Worm (Caenorhabditis elegans) whole organism, L4 larva: ENCODE data around the gene K05F6.10.

ENCODE experiments used
- D1046.2 ChIP-seq: fragments of 200-800 bp; sonication (Bioruptor generic); IDR thresholded peaks from 2 replicates; pipeline ENCODE4 v1.3.6; 2022; ENCODE audit warnings: missing genetic modification characterization, missing compliant biosample characterization
- F10B5.3 ChIP-seq: sonication (generic microtip); optimal IDR thresholded peaks from 2 replicates; lab custom pipeline; 2016; ENCODE audit warnings: mild to moderate bottlenecking, missing genetic modification characterization, missing compliant biosample characterization
- F37D6.2 ChIP-seq: sonication (generic microtip); optimal IDR thresholded peaks from 2 replicates; lab custom pipeline; 2016; ENCODE audit warnings: mild to moderate bottlenecking, missing genetic modification characterization, missing compliant biosample characterization
- F49E8.2 ChIP-seq: sonication (generic microtip); optimal IDR thresholded peaks from 2 replicates; lab custom pipeline; 2016; ENCODE audit warnings: missing compliant biosample characterization, mild to moderate bottlenecking, missing genetic modification characterization, borderline replicate concordance
- T26A8.4 ChIP-seq: fragments of 200-800 bp; sonication (Bioruptor generic); IDR thresholded peaks from 2 replicates; pipeline ENCODE4 v1.3.6; 2022; ENCODE audit warnings: missing genetic modification characterization, missing compliant biosample characterization
- attf-4 ChIP-seq: sonication (generic microtip); optimal IDR thresholded peaks from 3 replicates; lab custom pipeline; 2017; ENCODE audit warnings: missing biosample characterization, missing genetic modification characterization
- ceh-20 ChIP-seq: fragments of 200-800 bp; sonication (Bioruptor generic); IDR thresholded peaks from 2 replicates; pipeline ENCODE4 v1.3.6; 2022; ENCODE audit warnings: missing genetic modification reagents, missing genetic modification characterization, missing compliant biosample characterization
- ceh-32 ChIP-seq: sonication (generic microtip); optimal IDR thresholded peaks from 2 replicates; lab custom pipeline; 2016; ENCODE audit warnings: mild to moderate bottlenecking, missing genetic modification characterization, missing compliant biosample characterization; ENCODE audit not compliant: poor library complexity
- daf-12 ChIP-seq: fragments of 150-350 bp; optimal IDR thresholded peaks from 2 replicates; lab custom pipeline; 2014; ENCODE audit warnings: missing biosample characterization, missing genetic modification reagents, missing genetic modification characterization
- daf-16 ChIP-seq, 3 experiments: sonication (generic microtip); optimal IDR thresholded peaks; 2 replicates each; lab custom pipeline; 2016 to 2017; ENCODE audit warnings: missing genetic modification characterization in 3 of 3, missing genetic modification reagents in 3 of 3, mild to moderate bottlenecking in 2 of 3, missing compliant biosample characterization in 2 of 3, missing biosample characterization in 1 of 3, moderate library complexity in 1 of 3
- dmd-8 ChIP-seq: fragments of 200-800 bp; sonication (Bioruptor generic); IDR thresholded peaks from 2 replicates; pipeline ENCODE4 v1.3.6; 2022; ENCODE audit warnings: missing genetic modification characterization, missing compliant biosample characterization
- dpl-1 ChIP-seq: fragments of 150-350 bp; optimal IDR thresholded peaks from 2 replicates; lab custom pipeline; 2014; ENCODE audit warnings: missing biosample characterization, missing genetic modification reagents, missing genetic modification characterization
- duxl-1 ChIP-seq: sonication (generic microtip); optimal IDR thresholded peaks from 2 replicates; lab custom pipeline; 2016; ENCODE audit warnings: mild to moderate bottlenecking, missing genetic modification characterization, moderate library complexity, missing compliant biosample characterization; ENCODE audit not compliant: poor library complexity
- egl-43 ChIP-seq: fragments of 200-800 bp; sonication (Bioruptor generic); IDR thresholded peaks from 2 replicates; pipeline ENCODE4 v1.3.6; 2022; ENCODE audit warnings: missing genetic modification reagents, missing genetic modification characterization, missing compliant biosample characterization
- fos-1 ChIP-seq: fragments of 150-350 bp; optimal IDR thresholded peaks from 2 replicates; lab custom pipeline; 2014; ENCODE audit warnings: missing biosample characterization, missing genetic modification characterization
- hlh-11 ChIP-seq: fragments of 200-800 bp; sonication (Bioruptor generic); optimal IDR thresholded peaks from 2 replicates; lab custom pipeline; 2018; ENCODE audit warnings: mild to moderate bottlenecking, missing genetic modification characterization, missing compliant biosample characterization
- jun-1 ChIP-seq: fragments of 150-350 bp; optimal IDR thresholded peaks from 2 replicates; lab custom pipeline; 2014; ENCODE audit warnings: missing biosample characterization, missing genetic modification reagents, missing genetic modification characterization
- lim-7 ChIP-seq: fragments of 200-800 bp; sonication (Bioruptor generic); IDR thresholded peaks from 2 replicates; pipeline ENCODE4 v1.3.6; 2022; ENCODE audit warnings: missing genetic modification characterization, missing compliant biosample characterization
- mdl-1 ChIP-seq, 2 experiments: fragments of 150-350 bp in 1 of 2; sonication (generic microtip) in 1 of 2; optimal IDR thresholded peaks; 2 replicates each; lab custom pipeline; 2014 to 2017; ENCODE audit warnings: missing biosample characterization in 2 of 2, missing genetic modification characterization in 2 of 2
- mep-1 ChIP-seq: fragments of 150-350 bp; sonication (generic microtip); optimal IDR thresholded peaks from 3 replicates; lab custom pipeline; 2014; ENCODE audit warnings: missing biosample characterization, missing genetic modification characterization
- mxl-3 ChIP-seq: fragments of 200-800 bp; sonication (Bioruptor generic); optimal IDR thresholded peaks from 2 replicates; lab custom pipeline; 2018; ENCODE audit warnings: mild to moderate bottlenecking, missing genetic modification characterization, missing compliant biosample characterization
- nhr-11 ChIP-seq: fragments of 150-350 bp; optimal IDR thresholded peaks from 2 replicates; lab custom pipeline; 2014; ENCODE audit warnings: missing biosample characterization, missing genetic modification characterization
- nhr-25 ChIP-seq: sonication (generic microtip); optimal IDR thresholded peaks from 2 replicates; lab custom pipeline; 2017; ENCODE audit warnings: missing genetic modification characterization, mild to moderate bottlenecking, missing compliant biosample characterization, antibody characterized with exemption, moderate library complexity, borderline replicate concordance; ENCODE audit not compliant: insufficient read depth
- nhr-28 ChIP-seq: fragments of 150-350 bp; optimal IDR thresholded peaks from 2 replicates; lab custom pipeline; 2014; ENCODE audit warnings: missing biosample characterization, missing genetic modification characterization
- nhr-41 ChIP-seq: fragments of 200-800 bp; sonication (Bioruptor generic); IDR thresholded peaks from 2 replicates; pipeline ENCODE4 v1.3.6; 2022; ENCODE audit warnings: missing genetic modification reagents, missing genetic modification characterization, missing compliant biosample characterization
- nhr-48 ChIP-seq: sonication (generic microtip); optimal IDR thresholded peaks from 2 replicates; lab custom pipeline; 2016; ENCODE audit warnings: mild to moderate bottlenecking, missing genetic modification characterization, missing compliant biosample characterization
- nhr-77 ChIP-seq: fragments of 150-350 bp; optimal IDR thresholded peaks from 2 replicates; lab custom pipeline; 2014; ENCODE audit warnings: missing biosample characterization, missing genetic modification characterization
- pha-4 ChIP-seq, 2 experiments: fragments of 150-350 bp in 1 of 2; fragments of 200-800 bp in 1 of 2; sonication (Bioruptor generic) in 1 of 2; IDR thresholded peaks in 1 of 2; optimal IDR thresholded peaks in 1 of 2; 2 replicates each; pipeline versions ENCODE4 v1.3.6 to Lab custom; 2014 to 2022; ENCODE audit warnings: missing genetic modification characterization in 2 of 2, missing genetic modification reagents in 2 of 2, missing biosample characterization in 1 of 2, missing compliant biosample characterization in 1 of 2
- php-3 ChIP-seq: fragments of 200-800 bp; sonication (Bioruptor generic); IDR thresholded peaks from 2 replicates; pipeline ENCODE4 v1.3.6; 2022; ENCODE audit warnings: missing genetic modification reagents, missing genetic modification characterization, missing compliant biosample characterization
- pqm-1 ChIP-seq: sonication (generic microtip); optimal IDR thresholded peaks from 2 replicates; lab custom pipeline; 2017; ENCODE audit warnings: missing biosample characterization, missing genetic modification characterization
- skn-1 ChIP-seq: fragments of 150-350 bp; optimal IDR thresholded peaks from 2 replicates; lab custom pipeline; 2014; ENCODE audit warnings: missing biosample characterization, missing genetic modification characterization
- tag-97 ChIP-seq: fragments of 200-800 bp; sonication (Bioruptor generic); IDR thresholded peaks from 2 replicates; pipeline ENCODE4 v1.3.6; 2022; ENCODE audit warnings: missing genetic modification characterization, missing compliant biosample characterization
- unc-130 ChIP-seq: sonication (generic microtip); optimal IDR thresholded peaks from 2 replicates; lab custom pipeline; 2016; ENCODE audit warnings: missing genetic modification reagents, missing genetic modification characterization, missing compliant biosample characterization
- zfp-3 ChIP-seq: fragments of 200-800 bp; sonication (Bioruptor generic); conservative IDR thresholded peaks from 2 replicates; pipeline ENCODE4 v1.3.6; 2022; ENCODE audit warnings: missing genetic modification reagents, missing genetic modification characterization, missing compliant biosample characterization
- zip-2 ChIP-seq: fragments of 150-350 bp; optimal IDR thresholded peaks from 2 replicates; lab custom pipeline; 2014; ENCODE audit warnings: missing biosample characterization, missing genetic modification characterization
- ztf-7 ChIP-seq: fragments of 150-350 bp; optimal IDR thresholded peaks from 2 replicates; lab custom pipeline; 2014; ENCODE audit warnings: missing biosample characterization, missing genetic modification characterization

Gene K05F6.10

DNA sequence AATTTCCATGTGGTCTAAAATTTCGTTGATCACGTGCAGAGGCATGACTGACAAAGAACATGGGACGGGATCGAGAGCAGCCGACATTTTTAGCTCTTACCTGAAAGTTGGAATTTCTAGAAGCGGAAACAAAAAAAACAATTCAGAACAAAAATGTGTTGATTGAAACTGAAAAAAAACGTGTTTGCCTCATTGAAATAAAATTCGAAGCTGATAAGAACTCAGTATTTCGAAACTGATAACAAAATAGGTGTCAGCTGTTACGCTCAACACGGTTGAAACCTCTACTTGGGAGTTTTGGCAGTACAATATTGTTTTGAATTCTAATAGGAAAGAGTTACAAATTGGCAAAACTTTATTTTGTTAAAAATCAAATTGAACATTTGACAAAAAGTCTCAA is 33.0 kb upstream of the K05F6.10 start:
- peak; percentile 56 for TF ChIP-seq hlh-11
- peak; percentile 59 for TF ChIP-seq nhr-28 (tag; lab: Kevin White, UChicago)
- no peak for TF ChIP-seq nhr-41 (GFP tag; lab: Robert Waterston, UW)
- TF ChIP-seq nhr-48 (tag; lab: Kevin White, UChicago), result no peak
- no peak for TF ChIP-seq zfp-3 (GFP tag; lab: Robert Waterston, UW)
- no peak for TF ChIP-seq nhr-11
- TF ChIP-seq duxl-1 (tag; lab: Kevin White, UChicago), result no peak
- TF ChIP-seq nhr-77 (tag; lab: Kevin White, UChicago), result peak; percentile 49
- TF ChIP-seq ceh-20 (GFP tag; lab: Robert Waterston, UW), result no peak
- no peak for TF ChIP-seq daf-16 (GFP tag; optimal IDR thresholded peaks at IDR 0.05; lab: Kevin White, UChicago)
- peak; percentile 85 for TF ChIP-seq daf-16 (tag; optimal IDR thresholded peaks at IDR 0.05; lab: Kevin White, UChicago)
- TF ChIP-seq mxl-3, result peak; percentile 31
- TF ChIP-seq pqm-1, result peak; percentile 82
- no peak for TF ChIP-seq dpl-1
- TF ChIP-seq F49E8.2 (tag; lab: Kevin White, UChicago), result no peak
- no peak for TF ChIP-seq skn-1 (tag; lab: Kevin White, UChicago)
- no peak for TF ChIP-seq lim-7 (GFP tag; lab: Robert Waterston, UW)
- no peak for TF ChIP-seq ceh-32 (tag; lab: Kevin White, UChicago)

ce11 chrII:1607575-1607974 is 31.6 kb upstream of the K05F6.10 start:
- TF ChIP-seq hlh-11 (peak; percentile 15), D1046.2 (no peak), nhr-48 (tag; lab: Kevin White, UChicago) (no peak), daf-12 (no peak), attf-4 (tag; lab: Kevin White, UChicago) (no peak), jun-1 (no peak), nhr-28 (tag; lab: Kevin White, UChicago) (peak; percentile 48), pha-4 (GFP tag; IDR thresholded peaks at IDR 0.05; lab: Robert Waterston, UW) (no peak), pha-4 (tag; optimal IDR thresholded peaks at IDR 0.05; lab: Kevin White, UChicago) (no peak), T26A8.4 (GFP tag; lab: Robert Waterston, UW) (no peak), nhr-77 (tag; lab: Kevin White, UChicago) (peak; percentile 46), mdl-1 (tag; optimal IDR thresholded peaks at IDR 0.05; lab: Kevin White, UChicago) (no peak), nhr-25 (tag; lab: Kevin White, UChicago) (no peak), egl-43 (GFP tag; lab: Robert Waterston, UW) (no peak), php-3 (GFP tag; lab: Robert Waterston, UW) (no peak), daf-16 (GFP tag; optimal IDR thresholded peaks at IDR 0.05; lab: Kevin White, UChicago) (no peak), daf-16 (tag; optimal IDR thresholded peaks at IDR 0.05; lab: Kevin White, UChicago) (peak; percentile 86), pqm-1 (peak; percentile 80), F10B5.3 (tag; lab: Kevin White, UChicago) (no peak), F37D6.2 (tag; lab: Kevin White, UChicago) (no peak)

DNA sequence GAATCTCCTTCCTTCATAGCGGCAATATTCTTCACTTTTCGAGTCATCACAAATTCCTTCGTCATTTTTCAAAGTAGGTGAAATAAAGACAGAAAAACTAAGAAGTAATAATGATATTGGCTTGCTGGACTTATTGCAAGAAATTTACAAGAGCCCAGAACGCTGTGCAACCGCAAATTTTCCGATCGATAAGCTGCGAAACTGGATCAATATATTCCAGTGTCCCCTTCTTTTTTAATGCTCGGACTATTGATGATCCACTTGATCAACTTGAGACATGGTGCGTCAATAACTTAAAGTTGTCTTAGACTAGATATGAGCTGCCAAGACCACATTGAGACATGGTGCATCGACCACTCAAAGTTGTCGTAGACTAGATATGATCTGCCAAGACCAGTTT is 30.1 kb upstream of the K05F6.10 start, which contains the start of gene bath-33:
TSS of gene bath-33 (minus strand) at position 101 of the 400 bp plus-strand sequence.
- TF ChIP-seq ztf-7 (tag; lab: Kevin White, UChicago) (no peak), mep-1 (no peak), attf-4 (tag; lab: Kevin White, UChicago) (no peak), pha-4 (GFP tag; IDR thresholded peaks at IDR 0.05; lab: Robert Waterston, UW) (no peak), pha-4 (tag; optimal IDR thresholded peaks at IDR 0.05; lab: Kevin White, UChicago) (no peak), F49E8.2 (tag; lab: Kevin White, UChicago) (no peak), jun-1 (no peak), unc-130 (GFP tag; lab: Kevin White, UChicago) (no peak), fos-1 (tag; lab: Kevin White, UChicago) (no peak), dmd-8 (GFP tag; lab: Robert Waterston, UW) (no peak), tag-97 (no peak), zip-2 (tag; lab: Kevin White, UChicago) (no peak), skn-1 (tag; lab: Kevin White, UChicago) (no peak)
